Fruit fly (Drosophila melanogaster) S2 (cell line): ENCODE results near the gene CBP.
A peak's percentile ranks its signal among the peaks of the same experiment; 100 is the strongest.

Experiments
- CG8478 ChIP-seq: fragments of >200 bp; optimal IDR thresholded peaks from 2 replicates; lab custom pipeline; 2018
- CTCF ChIP-seq, 2 experiments: fragments of >200 bp; optimal IDR thresholded peaks; 2 replicates each; lab custom pipeline; 2018

CBP gene

DNA sequence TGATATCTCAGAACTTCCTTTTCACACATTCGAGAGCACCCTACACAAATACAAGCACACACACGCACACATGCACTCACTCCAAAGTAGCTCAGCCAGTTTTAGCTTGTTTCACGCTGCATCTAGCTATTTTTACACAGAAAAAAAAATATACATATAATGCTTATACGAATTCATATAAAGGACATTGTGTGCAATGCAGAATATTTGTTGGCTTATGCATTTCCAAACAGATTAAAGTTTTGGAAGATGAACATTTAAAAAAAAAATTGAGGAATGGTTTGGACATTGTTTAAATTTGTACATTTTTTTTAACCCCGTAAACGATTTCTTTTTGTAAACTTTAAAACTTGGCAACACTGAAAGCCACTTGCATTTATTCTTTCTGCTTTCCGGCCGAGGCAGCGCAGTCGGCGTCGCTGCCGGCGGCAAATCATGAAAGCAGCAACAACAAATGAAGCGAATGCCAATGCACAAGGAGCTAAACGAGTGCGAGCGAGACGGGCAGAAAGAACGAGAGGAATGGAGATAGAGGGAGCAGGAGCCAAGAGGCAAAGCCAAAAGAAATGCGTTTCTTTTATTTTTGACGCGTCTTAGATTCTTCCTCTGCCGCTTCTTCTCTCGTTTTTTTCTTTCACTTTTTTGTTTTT lies 18.0 kb upstream of the CBP start:
- TF ChIP-seq CG8478 = no peak
- no peak for TF ChIP-seq CTCF (optimal IDR thresholded peaks at IDR 0.05; lab: Kevin White, UChicago)

DNA sequence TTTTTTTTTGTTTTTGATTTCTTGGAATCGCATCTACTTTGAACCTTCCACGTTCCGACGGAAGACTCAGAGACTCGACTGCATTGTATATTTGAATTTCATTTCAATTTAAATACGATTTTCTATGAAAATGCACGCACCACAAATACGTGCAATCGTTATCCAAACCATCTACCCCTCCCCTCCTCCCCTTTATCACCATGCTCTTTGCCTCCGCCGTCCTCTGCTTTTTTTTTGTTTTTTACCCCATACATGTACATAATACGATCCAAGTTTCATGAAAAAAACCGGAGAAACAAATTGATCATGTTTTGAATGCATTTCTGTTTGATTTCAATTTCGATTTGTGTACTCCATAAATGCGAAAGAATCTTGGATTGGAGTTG lies 17.5 kb upstream of the CBP start:
- TF ChIP-seq CG8478 (no peak), CTCF (optimal IDR thresholded peaks at IDR 0.05; lab: Kevin White, UChicago) (no peak)

DNA sequence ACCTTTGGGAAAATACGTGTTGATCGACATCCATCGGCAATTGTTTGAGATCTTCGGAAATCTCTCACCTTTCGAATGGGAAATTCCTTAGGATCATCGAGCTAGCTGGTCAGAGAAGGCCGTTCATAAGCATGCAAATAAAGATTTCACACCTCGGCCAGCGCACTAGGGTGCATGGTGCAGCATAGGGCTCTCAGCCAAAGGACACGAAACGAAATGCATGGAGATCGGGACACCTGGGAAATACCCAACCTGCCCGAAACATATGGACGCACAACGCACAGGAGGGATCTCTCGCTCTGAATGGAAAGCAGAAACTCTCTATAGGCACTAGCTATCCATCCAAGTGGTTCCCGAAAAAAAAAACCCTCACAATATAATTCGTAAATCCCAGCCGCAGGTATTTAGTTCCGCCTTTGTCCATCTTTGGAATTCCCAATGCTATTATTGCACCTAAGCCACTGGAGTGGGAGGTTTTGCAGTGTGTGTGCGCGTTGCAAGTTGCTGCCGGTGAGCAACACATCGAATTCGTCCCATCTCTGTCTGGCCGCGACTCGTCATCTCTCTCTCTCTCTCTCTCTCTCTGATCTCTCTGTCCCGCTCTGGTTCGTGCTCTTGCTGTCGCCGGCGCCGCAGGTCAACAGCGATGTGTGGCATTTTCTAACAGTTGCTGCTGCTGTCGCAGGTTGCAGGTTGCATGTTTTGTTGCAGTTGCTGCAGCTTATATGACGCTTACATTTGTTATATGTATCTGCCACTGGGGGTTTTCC lies 16.5 kb upstream of the CBP start:
- TF ChIP-seq CG8478 (no peak), CTCF (optimal IDR thresholded peaks at IDR 0.05; lab: Kevin White, UChicago) (peak in 1 of 2 experiments; percentile 41)

DNA sequence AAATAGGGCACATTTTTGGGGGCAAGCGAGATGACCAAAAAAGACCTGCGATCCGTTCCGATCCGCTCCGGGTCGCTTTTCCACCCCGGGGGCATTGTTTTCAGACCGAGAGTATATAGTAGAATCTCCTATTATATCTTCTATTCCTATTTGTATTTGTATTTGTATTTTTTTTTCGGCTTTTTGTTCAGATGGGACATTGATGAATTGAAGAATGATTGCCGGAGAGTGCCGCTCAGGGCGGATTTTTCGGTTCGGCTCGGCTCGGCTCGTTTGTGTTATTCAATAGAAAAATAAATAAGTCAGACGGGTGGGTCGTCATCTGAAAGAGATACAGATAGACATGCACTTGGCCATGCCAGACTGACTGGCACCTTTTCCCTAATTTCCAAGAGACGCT lies 15.3 kb upstream of the CBP start:
- TF ChIP-seq CTCF (optimal IDR thresholded peaks at IDR 0.05; lab: Kevin White, UChicago) (no peak), CG8478 (no peak)

DNA sequence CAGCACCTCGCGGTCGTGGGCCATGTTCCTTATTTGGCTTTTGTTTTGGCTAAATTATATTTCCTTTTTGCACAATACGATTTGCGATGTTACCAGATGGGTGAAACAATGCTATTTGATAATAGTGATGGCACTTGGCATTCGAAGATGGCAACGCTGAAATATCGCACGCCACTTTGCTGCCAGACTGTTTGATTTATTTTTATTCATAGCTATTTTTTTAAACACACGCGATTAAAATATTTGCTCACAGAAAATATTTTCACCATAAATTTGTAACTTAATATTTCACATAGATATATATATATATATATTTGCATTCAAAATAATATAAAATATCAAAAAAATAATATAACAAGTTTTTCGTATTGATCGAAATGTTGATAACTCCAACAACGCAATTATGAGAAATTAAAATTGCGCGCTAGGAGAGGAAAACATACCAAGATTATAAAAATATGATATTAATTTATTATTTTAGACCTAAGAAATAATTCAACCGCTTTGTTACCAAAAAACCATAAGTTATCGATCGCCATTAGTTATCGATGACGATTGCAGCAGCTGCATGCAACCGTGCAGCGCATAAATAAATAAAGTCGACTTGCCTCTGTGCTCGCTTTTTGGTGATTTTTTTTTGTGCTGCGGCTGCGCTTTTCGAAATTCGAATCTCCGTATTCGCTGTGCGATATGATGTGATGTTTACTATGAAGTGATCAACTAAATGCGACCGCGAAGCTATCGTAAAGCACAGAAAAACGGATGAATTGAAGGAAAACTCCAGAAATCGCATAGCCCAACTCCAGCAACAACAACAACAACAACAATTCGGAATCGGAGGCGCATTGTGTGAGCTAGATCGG lies 13.3 kb upstream of the CBP start, which contains the start of the genes Atg5 and Dok:
Gene Atg5, minus strand, starts transcription at position 122 of the 863 bp plus-strand sequence.
Gene Dok, plus strand, starts transcription at position 566 of the 863 bp plus-strand sequence.
- TF ChIP-seq CG8478 = no peak
- TF ChIP-seq CTCF (optimal IDR thresholded peaks at IDR 0.05; lab: Kevin White, UChicago) = peak in 1 of 2 experiments; percentile 26

DNA sequence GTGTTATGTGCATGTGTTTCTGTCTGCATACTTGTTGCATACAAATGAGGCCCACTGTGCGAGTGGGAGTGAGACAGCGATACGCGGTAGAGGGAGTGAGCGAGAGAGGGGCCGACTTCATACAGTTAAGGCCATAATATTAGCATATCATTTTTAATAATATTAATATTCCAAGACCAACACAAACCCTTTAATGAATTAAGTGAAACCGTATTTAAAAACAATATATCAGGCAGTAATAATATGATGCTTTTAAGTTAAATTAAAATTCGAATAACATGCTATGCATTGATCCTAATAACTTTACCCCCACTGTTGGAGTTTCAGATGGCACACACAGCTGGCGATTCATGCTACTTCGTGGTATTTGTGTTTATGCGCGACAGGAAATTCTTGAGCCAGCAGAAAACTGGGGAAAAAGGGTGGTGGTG lies 12.3 kb upstream of the CBP start:
- TF ChIP-seq CG8478 = no peak

DNA sequence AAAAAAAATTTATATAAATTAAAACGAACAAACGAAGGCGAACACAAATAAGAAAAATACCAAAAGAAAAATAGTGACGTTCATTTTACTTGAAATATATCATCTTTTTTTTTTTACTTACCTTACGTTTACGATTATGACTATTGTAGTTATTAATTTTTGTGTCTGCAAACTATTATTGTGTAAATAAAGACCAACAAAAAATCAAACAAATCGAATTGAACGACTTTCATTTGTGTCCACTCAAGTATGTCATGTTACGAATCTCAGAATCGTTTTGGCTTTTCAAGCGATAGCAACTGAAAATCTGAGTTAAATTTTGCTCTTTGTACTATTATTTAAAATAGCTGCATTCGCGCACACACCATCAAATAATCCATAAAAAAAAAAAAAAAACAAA lies 8.4 kb upstream of the CBP start, which contains the start of gene Acsf3:
Gene Acsf3, plus strand, starts transcription at position 301 of the 400 bp plus-strand sequence.
- TF ChIP-seq CG8478 = no peak
- TF ChIP-seq CTCF (optimal IDR thresholded peaks at IDR 0.05; lab: Kevin White, UChicago) = no peak

DNA sequence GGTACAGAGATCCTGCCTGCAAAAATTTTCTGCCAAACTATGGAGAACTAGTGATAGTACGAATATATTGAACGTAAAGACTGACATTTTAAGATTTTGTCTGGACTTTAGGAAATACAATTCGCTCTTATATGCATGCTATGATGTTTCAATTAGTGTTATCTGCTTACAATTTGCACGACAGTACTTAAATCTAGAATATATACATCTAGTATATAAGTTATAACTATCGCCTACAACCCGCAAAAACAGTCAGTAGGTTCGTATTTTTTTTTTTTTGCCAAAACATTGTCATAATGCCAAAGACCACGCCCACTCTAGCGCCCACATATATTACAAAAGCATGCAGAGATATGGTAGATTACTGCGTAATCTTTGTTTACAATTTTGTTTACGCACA lies 5.1 kb upstream of the CBP start, which contains the start of gene CG42780:
Gene CG42780, minus strand, starts transcription at position 101 of the 400 bp plus-strand sequence.
- TF ChIP-seq CG8478 (no peak), CTCF (optimal IDR thresholded peaks at IDR 0.05; lab: Kevin White, UChicago) (no peak)

DNA sequence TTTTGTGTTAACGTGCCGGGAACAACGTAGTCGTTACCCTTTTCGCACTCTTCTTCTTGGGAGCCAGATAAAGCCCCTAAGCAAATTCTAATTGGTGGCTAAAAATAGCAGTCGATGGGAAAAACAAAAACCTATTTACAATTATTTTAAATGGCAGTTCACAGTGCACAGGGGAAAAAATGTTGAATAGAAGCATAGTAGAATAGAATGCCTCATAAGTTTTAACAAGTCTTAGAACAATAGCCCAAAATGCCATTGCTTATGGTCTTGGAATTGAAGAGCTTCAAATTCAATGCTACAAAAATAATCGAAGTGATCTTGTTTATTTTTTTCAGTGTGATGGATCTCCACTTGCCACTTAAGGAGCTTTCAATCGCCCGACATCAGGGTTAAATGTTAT lies 4.7 kb upstream of the CBP start:
- TF ChIP-seq CG8478 = no peak
- TF ChIP-seq CTCF (optimal IDR thresholded peaks at IDR 0.05; lab: Kevin White, UChicago) = no peak

DNA sequence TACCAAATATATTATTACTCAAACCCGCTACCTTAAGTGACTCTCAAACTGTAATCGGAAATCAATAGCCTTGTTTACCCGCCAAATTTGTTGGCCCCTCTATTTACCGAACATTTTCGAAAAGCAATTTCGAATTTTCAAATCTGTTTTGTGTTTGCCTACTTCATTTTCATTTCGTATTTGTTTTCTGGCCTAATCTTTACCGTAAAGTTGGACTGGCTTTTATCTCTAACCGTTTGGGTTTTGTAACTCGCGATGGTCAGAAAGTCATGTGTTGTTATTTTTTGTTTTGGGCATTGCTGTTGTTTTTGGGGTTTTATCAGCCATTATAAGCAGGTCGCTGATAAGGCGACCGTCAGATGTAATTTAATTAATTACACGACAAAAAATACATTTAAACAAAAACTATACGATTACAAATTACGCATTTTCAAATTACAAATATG lies 3.8 kb upstream of the CBP start:
- no peak for TF ChIP-seq CTCF (optimal IDR thresholded peaks at IDR 0.05; lab: Kevin White, UChicago)
- no peak for TF ChIP-seq CG8478

DNA sequence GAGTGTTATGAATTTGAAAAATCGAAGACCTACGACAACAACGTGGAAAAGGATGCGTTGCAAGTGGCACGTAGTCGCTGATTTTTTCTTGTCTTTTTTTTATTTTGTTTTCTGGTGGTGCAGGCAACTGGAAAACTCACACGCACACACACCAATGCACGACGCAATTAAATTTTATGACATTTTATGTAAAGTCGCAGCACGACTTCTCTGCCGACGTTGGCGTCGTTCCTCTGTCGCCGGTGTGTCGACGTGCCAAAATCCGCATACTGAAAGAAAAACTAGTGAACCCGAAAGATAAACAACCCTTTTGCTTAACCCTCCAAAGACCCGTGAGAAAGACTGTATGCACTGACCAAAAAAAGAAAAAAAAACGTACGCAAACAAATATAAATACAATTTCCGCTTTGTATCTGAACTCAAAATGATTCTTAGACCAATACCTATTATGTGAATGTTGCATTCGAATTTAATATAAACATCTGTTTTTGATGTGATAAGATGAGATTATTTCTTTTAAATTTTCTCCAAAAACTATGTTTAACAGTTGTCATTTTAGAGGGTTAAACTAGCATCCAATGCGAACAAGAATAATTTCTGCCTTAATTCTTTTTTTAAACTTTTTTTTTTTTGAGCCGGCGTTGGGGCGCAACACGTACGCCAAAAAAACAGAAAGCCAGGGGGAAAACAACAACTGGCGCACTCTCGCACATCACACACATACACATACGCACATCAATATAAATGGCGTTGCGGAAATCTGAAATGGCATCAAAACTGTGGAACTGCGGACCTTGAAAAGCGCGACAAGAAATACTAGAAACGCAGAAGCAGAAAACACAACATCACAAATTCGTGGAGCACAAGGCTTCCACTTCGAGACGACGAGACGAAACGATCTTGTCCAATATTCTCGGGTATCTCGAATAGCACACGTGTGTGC lies 3.0 kb upstream of the CBP start:
- TF ChIP-seq CTCF (optimal IDR thresholded peaks at IDR 0.05; lab: Kevin White, UChicago) (no peak), CG8478 (no peak)

DNA sequence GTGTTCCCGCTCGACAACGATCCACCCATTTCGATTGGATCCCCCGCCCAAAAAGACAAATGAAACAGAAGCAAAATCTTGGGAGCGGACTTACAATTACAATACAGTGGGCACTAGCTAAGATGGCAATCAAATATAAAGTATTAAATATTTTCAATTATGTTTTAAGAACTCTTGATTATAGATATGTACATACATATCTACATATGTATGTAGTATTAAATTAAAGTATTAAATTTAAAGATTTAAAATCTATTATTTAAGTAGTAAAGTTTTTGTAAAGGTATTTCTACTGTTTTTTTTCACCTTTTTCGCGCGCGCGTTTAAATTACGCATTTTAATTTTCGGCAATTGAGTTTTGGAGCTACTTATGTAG lies 2.4 kb upstream of the CBP start:
- TF ChIP-seq CG8478 (no peak), CTCF (optimal IDR thresholded peaks at IDR 0.05; lab: Kevin White, UChicago) (no peak)

DNA sequence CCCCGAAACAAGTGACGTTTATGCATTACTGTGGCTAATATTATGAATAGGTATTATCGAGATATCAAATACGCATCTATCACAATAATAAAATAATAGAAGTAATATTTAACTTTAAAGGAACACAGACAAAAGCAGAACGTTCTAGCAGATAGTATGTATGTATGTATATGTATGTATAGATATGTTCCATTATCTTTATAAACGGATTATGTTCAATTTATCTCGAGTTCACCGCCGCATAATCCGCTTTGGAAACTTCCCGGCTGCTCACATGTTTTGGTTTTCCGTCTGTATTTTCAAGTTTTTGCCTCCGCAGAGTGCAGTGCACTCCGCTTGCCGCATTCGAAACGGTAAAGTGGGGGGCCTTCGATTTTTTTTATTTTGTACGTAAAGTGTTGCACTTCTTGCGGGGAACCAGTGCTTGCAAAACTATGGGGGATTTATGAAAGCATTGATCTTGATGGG lies 1.6 kb upstream of the CBP start:
- TF ChIP-seq CTCF (optimal IDR thresholded peaks at IDR 0.05; lab: Kevin White, UChicago) = no peak
- no peak for TF ChIP-seq CG8478
